Worm (Caenorhabditis elegans) whole organism, young adult: Measurements from ENCODE around the gene npr-26.

Experiments used
- Y53F4B.3 ChIP-seq: fragments of 200-800 bp; sonication (Bioruptor generic); IDR thresholded peaks from 2 replicates; pipeline ENCODE4 v1.3.6; 2022; ENCODE audit warnings: missing genetic modification reagents, missing genetic modification characterization, missing compliant biosample characterization
- ama-1 ChIP-seq, 3 experiments: fragments of 150-350 bp in 1 of 3; sonication (generic microtip) in 2 of 3; optimal IDR thresholded peaks; 2 replicates each; lab custom pipeline; 2014 to 2018; ENCODE audit warnings: missing biosample characterization in 2 of 3, missing genetic modification characterization in 2 of 3, missing genetic modification reagents in 2 of 3
- bed-2 ChIP-seq: fragments of 200-800 bp; sonication (Bioruptor generic); IDR thresholded peaks from 2 replicates; pipeline ENCODE4 v1.3.6; 2022; ENCODE audit warnings: missing genetic modification reagents, missing genetic modification characterization, missing compliant biosample characterization
- egrh-3 ChIP-seq: fragments of 200-800 bp; sonication (Bioruptor generic); IDR thresholded peaks from 2 replicates; pipeline ENCODE4 v1.3.6; 2022; ENCODE audit warnings: missing genetic modification reagents, missing genetic modification characterization, missing compliant biosample characterization
- let-607 ChIP-seq, 2 experiments: fragments of 200-800 bp in 1 of 2; sonication (Bioruptor generic) in 1 of 2; sonication (generic microtip) in 1 of 2; optimal IDR thresholded peaks; 2 replicates each; lab custom pipeline; 2016 to 2018; ENCODE audit warnings: mild to moderate bottlenecking in 2 of 2, missing compliant biosample characterization in 2 of 2, missing genetic modification characterization in 2 of 2, moderate library complexity in 2 of 2, missing genotype in 1 of 2
- madf-6 ChIP-seq: fragments of 200-800 bp; sonication (Bioruptor generic); IDR thresholded peaks from 2 replicates; pipeline ENCODE4 v1.3.6; 2022; ENCODE audit warnings: missing genetic modification reagents, missing genetic modification characterization, missing compliant biosample characterization
- mcd-1 ChIP-seq: fragments of 200-800 bp; sonication (Bioruptor generic); IDR thresholded peaks from 2 replicates; pipeline ENCODE4 v1.3.6; 2022; ENCODE audit warnings: missing genetic modification reagents, missing genetic modification characterization, missing compliant biosample characterization
- snpc-1.1 ChIP-seq: sonication (generic microtip); optimal IDR thresholded peaks from 2 replicates; lab custom pipeline; 2017; ENCODE audit warnings: missing genetic modification characterization, mild to moderate bottlenecking, missing compliant biosample characterization, antibody characterized with exemption, moderate library complexity, missing genotype, missing genetic modification reagents; ENCODE audit not compliant: insufficient read depth
- snpc-4 ChIP-seq, 5 experiments: fragments of 150-350 bp in 1 of 5; sonication (generic microtip) in 4 of 5; optimal IDR thresholded peaks; 2 replicates each; lab custom pipeline; 2014 to 2018; ENCODE audit warnings: missing genetic modification characterization in 5 of 5, missing biosample characterization in 3 of 5, antibody characterized with exemption in 2 of 5, mild to moderate bottlenecking in 2 of 5, missing compliant biosample characterization in 2 of 5, missing genotype in 2 of 5, moderate library complexity in 2 of 5, missing genetic modification reagents in 1 of 5
- tbx-9 ChIP-seq: sonication (generic microtip); optimal IDR thresholded peaks from 2 replicates; lab custom pipeline; 2016; ENCODE audit warnings: borderline replicate concordance, missing genetic modification characterization, inconsistent platforms, missing compliant biosample characterization

- TF ChIP-seq mcd-1 = no peak
- no peak for TF ChIP-seq ama-1 (optimal IDR thresholded peaks at IDR 0.05; lab: Kevin White, UChicago)
- no peak for TF ChIP-seq ama-1 (GFP tag; optimal IDR thresholded peaks at IDR 0.05; lab: Kevin White, UChicago)
- no peak for TF ChIP-seq let-607 (tag; optimal IDR thresholded peaks at IDR 0.05; lab: Kevin White, UChicago)
- TF ChIP-seq tbx-9 (tag; lab: Kevin White, UChicago) = no peak
- TF ChIP-seq madf-6 (GFP tag; lab: Robert Waterston, UW) = no peak
- no peak for TF ChIP-seq snpc-1.1 (tag; lab: Kevin White, UChicago)
- TF ChIP-seq bed-2 (GFP tag; lab: Robert Waterston, UW) = no peak
- TF ChIP-seq egrh-3 = no peak
- TF ChIP-seq snpc-4 (GFP tag; optimal IDR thresholded peaks at IDR 0.05; lab: Kevin White, UChicago) = no peak
- TF ChIP-seq snpc-4 (tag; optimal IDR thresholded peaks at IDR 0.05; lab: Kevin White, UChicago) = no peak
- no peak for TF ChIP-seq Y53F4B.3 (GFP tag; lab: Robert Waterston, UW)
These were observed 11.5 kb downstream of the npr-26 start for ce11 chrIV:17406119-17406518.
